Fruit fly (Drosophila melanogaster) whole organism, prepupa: ENCODE data around the gene Spag1.
A peak's percentile ranks its signal among the peaks of the same experiment; 100 is the strongest.

Source experiments
- Blimp-1 ChIP-seq: fragments of 200-800 bp; sonication (Bioruptor generic); optimal IDR thresholded peaks from 3 replicates; lab custom pipeline; 2017; ENCODE audit warnings: missing biosample characterization, missing genetic modification characterization, mild to moderate bottlenecking, moderate library complexity, missing genetic modification reagents
- CG10631 ChIP-seq: fragments of 200-800 bp; sonication (Bioruptor generic); optimal IDR thresholded peaks from 2 replicates; lab custom pipeline; 2016; ENCODE audit warnings: missing biosample characterization, missing genetic modification characterization
- CG11294 ChIP-seq: fragments of 200-800 bp; sonication (Bioruptor generic); IDR thresholded peaks from 2 replicates; pipeline ENCODE4 v1.3.6; 2022; ENCODE audit warnings: missing biosample characterization, missing genetic modification characterization
- CG11762 ChIP-seq: fragments of 200-800 bp; sonication (Bioruptor generic); optimal IDR thresholded peaks from 3 replicates; lab custom pipeline; 2016; ENCODE audit warnings: missing biosample characterization, missing genetic modification characterization; ENCODE audit not compliant: insufficient read depth
- CG15336 ChIP-seq: fragments of 200-800 bp; sonication (Bioruptor generic); IDR thresholded peaks from 2 replicates; pipeline ENCODE4 v1.3.6; 2022; ENCODE audit warnings: missing biosample characterization, missing genetic modification characterization
- CG16779 ChIP-seq: fragments of 200-800 bp; sonication (Bioruptor generic); optimal IDR thresholded peaks from 3 replicates; lab custom pipeline; 2017; ENCODE audit warnings: missing biosample characterization, mild to moderate bottlenecking, missing genetic modification characterization
- CG32006 ChIP-seq: fragments of 200-800 bp; sonication (Bioruptor generic); optimal IDR thresholded peaks from 3 replicates; lab custom pipeline; 2017; ENCODE audit warnings: missing biosample characterization, mild to moderate bottlenecking, missing genetic modification characterization
- CG34406 ChIP-seq: fragments of 200-800 bp; sonication (Bioruptor generic); optimal IDR thresholded peaks from 3 replicates; lab custom pipeline; 2016; ENCODE audit warnings: missing biosample characterization, missing genetic modification characterization
- CG6163 ChIP-seq: fragments of 200-800 bp; sonication (Bioruptor generic); IDR thresholded peaks from 3 replicates; pipeline ENCODE4 v1.3.6; 2022; ENCODE audit warnings: missing biosample characterization, missing genetic modification characterization
- CG6276 ChIP-seq: fragments of 200-800 bp; sonication (Bioruptor generic); optimal IDR thresholded peaks from 2 replicates; lab custom pipeline; 2017; ENCODE audit warnings: missing biosample characterization, mild to moderate bottlenecking, missing genetic modification characterization
- CG6808 ChIP-seq: fragments of 200-800 bp; sonication (Bioruptor generic); optimal IDR thresholded peaks from 3 replicates; lab custom pipeline; 2017; ENCODE audit warnings: missing biosample characterization, missing genetic modification characterization, mild to moderate bottlenecking, moderate library complexity, missing genetic modification reagents
- CG7368 ChIP-seq: fragments of 200-800 bp; sonication (Bioruptor generic); optimal IDR thresholded peaks from 3 replicates; lab custom pipeline; 2016; ENCODE audit warnings: missing biosample characterization, missing genetic modification characterization
- CG8119 ChIP-seq: fragments of 200-800 bp; sonication (Bioruptor generic); IDR thresholded peaks from 3 replicates; pipeline ENCODE4 v1.3.6; 2022; ENCODE audit warnings: missing biosample characterization, missing genetic modification characterization
- CG8632 ChIP-seq: fragments of 200-800 bp; sonication (Bioruptor generic); optimal IDR thresholded peaks from 3 replicates; lab custom pipeline; 2016; ENCODE audit warnings: missing biosample characterization, missing genetic modification characterization
- CG9139 ChIP-seq: fragments of 200-800 bp; sonication (Bioruptor generic); optimal IDR thresholded peaks from 3 replicates; lab custom pipeline; 2017; ENCODE audit warnings: missing biosample characterization, mild to moderate bottlenecking, missing genetic modification characterization
- Eip75B ChIP-seq: fragments of 200-800 bp; sonication (Bioruptor generic); optimal IDR thresholded peaks from 3 replicates; lab custom pipeline; 2016; ENCODE audit warnings: missing biosample characterization, missing genetic modification characterization
- Eip78C ChIP-seq: fragments of 200-800 bp; sonication (Bioruptor generic); peaks from one replicate; lab custom pipeline; 2016; ENCODE audit warnings: missing biosample characterization, missing genetic modification characterization
- Eip93F ChIP-seq: fragments of 200-800 bp; sonication (Bioruptor generic); optimal IDR thresholded peaks from 2 replicates; lab custom pipeline; 2016; ENCODE audit warnings: missing biosample characterization, mild to moderate bottlenecking, missing genetic modification characterization
- Ets21C ChIP-seq: fragments of 200-800 bp; sonication (Bioruptor generic); optimal IDR thresholded peaks from 3 replicates; lab custom pipeline; 2016; ENCODE audit warnings: missing biosample characterization, missing genetic modification characterization
- Ets96B ChIP-seq: fragments of 200-800 bp; optimal IDR thresholded peaks from 2 replicates; lab custom pipeline; 2019; ENCODE audit warnings: missing biosample characterization, mild to moderate bottlenecking, missing genetic modification characterization, moderate library complexity
- Gug ChIP-seq: fragments of 200-800 bp; sonication (Bioruptor generic); IDR thresholded peaks from 2 replicates; pipeline ENCODE4 v1.3.6; 2022; ENCODE audit warnings: missing biosample characterization, missing genetic modification characterization
- Hr38 ChIP-seq: sonication (Bioruptor generic); optimal IDR thresholded peaks from 2 replicates; lab custom pipeline; 2016; ENCODE audit warnings: missing biosample characterization, missing genetic modification characterization
- Lpt ChIP-seq: fragments of 200-800 bp; sonication (Bioruptor generic); optimal IDR thresholded peaks from 3 replicates; lab custom pipeline; 2016; ENCODE audit warnings: missing biosample characterization, missing genetic modification characterization
- Met ChIP-seq: fragments of 200-800 bp; sonication (Bioruptor generic); optimal IDR thresholded peaks from 3 replicates; lab custom pipeline; 2016; ENCODE audit warnings: missing biosample characterization, missing genetic modification characterization
- OdsH ChIP-seq: fragments of 200-800 bp; sonication (Bioruptor generic); optimal IDR thresholded peaks from 3 replicates; lab custom pipeline; 2016; ENCODE audit warnings: missing biosample characterization, missing genetic modification characterization
- Sox102F ChIP-seq: fragments of 200-800 bp; sonication (Bioruptor generic); optimal IDR thresholded peaks from 2 replicates; lab custom pipeline; 2016; ENCODE audit warnings: missing biosample characterization, mild to moderate bottlenecking, missing genetic modification characterization
- acj6 ChIP-seq: fragments of 200-800 bp; sonication (Bioruptor generic); optimal IDR thresholded peaks from 3 replicates; lab custom pipeline; 2016; ENCODE audit warnings: missing biosample characterization, missing genetic modification characterization
- cyc ChIP-seq: fragments of 200-800 bp; sonication (Bioruptor generic); optimal IDR thresholded peaks from 3 replicates; lab custom pipeline; 2016; ENCODE audit warnings: missing biosample characterization, missing genetic modification characterization
- dsx ChIP-seq: fragments of 200-800 bp; optimal IDR thresholded peaks from 3 replicates; lab custom pipeline; 2019; ENCODE audit warnings: missing biosample characterization, mild to moderate bottlenecking, missing genetic modification characterization, moderate library complexity; ENCODE audit not compliant: poor library complexity, severe bottlenecking
- eg ChIP-seq: fragments of 200-800 bp; sonication (Bioruptor generic); IDR thresholded peaks from 3 replicates; pipeline ENCODE4 v1.3.6; 2022; ENCODE audit warnings: missing biosample characterization, missing genetic modification characterization
- fd59A ChIP-seq: fragments of 200-800 bp; sonication (Bioruptor generic); optimal IDR thresholded peaks from 2 replicates; lab custom pipeline; 2017; ENCODE audit warnings: missing biosample characterization, mild to moderate bottlenecking, missing genetic modification characterization, missing genetic modification reagents
- net ChIP-seq: fragments of 200-800 bp; sonication (Bioruptor generic); optimal IDR thresholded peaks from 3 replicates; lab custom pipeline; 2016; ENCODE audit warnings: missing biosample characterization, missing genetic modification characterization
- pdm3 ChIP-seq: fragments of 200-800 bp; sonication (Bioruptor generic); optimal IDR thresholded peaks from 3 replicates; lab custom pipeline; 2016; ENCODE audit warnings: missing biosample characterization, missing genetic modification characterization
- salr ChIP-seq, 2 experiments: fragments of 200-800 bp; sonication (Bioruptor generic); optimal IDR thresholded peaks; 3 replicates each; lab custom pipeline; 2016 to 2018; ENCODE audit warnings: missing biosample characterization in 2 of 2, missing genetic modification characterization in 2 of 2, mild to moderate bottlenecking in 1 of 2
- spab ChIP-seq: fragments of 200-800 bp; sonication (Bioruptor generic); optimal IDR thresholded peaks from 2 replicates; lab custom pipeline; 2017; ENCODE audit warnings: missing biosample characterization, mild to moderate bottlenecking, missing genetic modification characterization, missing genetic modification reagents
- ss ChIP-seq, 2 experiments: fragments of 200-800 bp; sonication (Bioruptor generic); optimal IDR thresholded peaks; 2 replicates in 1 of 2; 3 replicates in 1 of 2; lab custom pipeline; 2017 to 2018; ENCODE audit warnings: mild to moderate bottlenecking in 2 of 2, missing biosample characterization in 2 of 2, missing genetic modification characterization in 2 of 2, moderate library complexity in 1 of 2

The Spag1 gene

dm6 chr3R:26989802-26990509 lies 42.3 kb downstream of the Spag1 start, which contains the start of gene CG31076 (continued):
- peak; percentile 15 to 57 for TF ChIP-seq ss (GFP tag; optimal IDR thresholded peaks at IDR 0.05; lab: Kevin White, UChicago)
- TF ChIP-seq Sox102F (GFP tag; lab: Kevin White, UChicago), result peak; percentile 68
- no peak for TF ChIP-seq fd59A (GFP tag; lab: Kevin White, UChicago)
- no peak for TF ChIP-seq CG11294 (GFP tag; lab: Robert Waterston, UW)
- peak; percentile 65 for TF ChIP-seq CG6276 (GFP tag; lab: Kevin White, UChicago)
- peak; percentile 26 for TF ChIP-seq Lpt (GFP tag; lab: Kevin White, UChicago)
- peak; percentile 72 for TF ChIP-seq Eip75B (GFP tag; lab: Kevin White, UChicago)
- TF ChIP-seq CG8632 (GFP tag; lab: Kevin White, UChicago), result peak; percentile 33
- peak; percentile 36 for TF ChIP-seq OdsH
- peak; percentile 65 for TF ChIP-seq CG7368 (GFP tag; lab: Kevin White, UChicago)
- no peak for TF ChIP-seq Hr38 (GFP tag; lab: Kevin White, UChicago)
- TF ChIP-seq CG9139 (GFP tag; lab: Kevin White, UChicago), result no peak
- TF ChIP-seq Gug (GFP tag; lab: Robert Waterston, UW), result no peak
- peak; percentile 81 for TF ChIP-seq Met (GFP tag; lab: Kevin White, UChicago)
- peak; percentile 34 for TF ChIP-seq Ets21C (GFP tag; lab: Kevin White, UChicago)
- peak; percentile 53 for TF ChIP-seq Blimp-1
- TF ChIP-seq CG6808 (GFP tag; lab: Kevin White, UChicago), result peak; percentile 44
- peak; percentile 93 for TF ChIP-seq Eip78C
- TF ChIP-seq CG11762 (GFP tag; lab: Kevin White, UChicago), result peak; percentile 46
- TF ChIP-seq CG15336, result 0 out of 2 replicates have a peak, but pooled peaks have one; percentile 24
- TF ChIP-seq spab (GFP tag; lab: Kevin White, UChicago), result peak; percentile 47
- peak; percentile 15 for TF ChIP-seq CG16779 (tag; lab: Kevin White, UChicago)
- TF ChIP-seq cyc (GFP tag; lab: Kevin White, UChicago), result peak; percentile 77
- peak; percentile 43 for TF ChIP-seq pdm3
- peak; percentile 24 for TF ChIP-seq acj6 (GFP tag; lab: Kevin White, UChicago)
- TF ChIP-seq net (GFP tag; lab: Kevin White, UChicago), result no peak
- TF ChIP-seq CG8119, result peak; percentile 34; the same call in 1 of the 3 replicates
- 0 out of 3 replicates have a peak, but pooled peaks have one; percentile 38 for TF ChIP-seq eg (GFP tag; lab: Robert Waterston, UW)
- TF ChIP-seq CG10631 (GFP tag; lab: Kevin White, UChicago), result peak; percentile 32
- no peak for TF ChIP-seq salr (GFP tag; optimal IDR thresholded peaks at IDR 0.05; lab: Kevin White, UChicago)
- TF ChIP-seq CG32006 (GFP tag; lab: Kevin White, UChicago), result peak; percentile 9
- peak; percentile 83 for TF ChIP-seq Eip93F (GFP tag; lab: Kevin White, UChicago)

DNA sequence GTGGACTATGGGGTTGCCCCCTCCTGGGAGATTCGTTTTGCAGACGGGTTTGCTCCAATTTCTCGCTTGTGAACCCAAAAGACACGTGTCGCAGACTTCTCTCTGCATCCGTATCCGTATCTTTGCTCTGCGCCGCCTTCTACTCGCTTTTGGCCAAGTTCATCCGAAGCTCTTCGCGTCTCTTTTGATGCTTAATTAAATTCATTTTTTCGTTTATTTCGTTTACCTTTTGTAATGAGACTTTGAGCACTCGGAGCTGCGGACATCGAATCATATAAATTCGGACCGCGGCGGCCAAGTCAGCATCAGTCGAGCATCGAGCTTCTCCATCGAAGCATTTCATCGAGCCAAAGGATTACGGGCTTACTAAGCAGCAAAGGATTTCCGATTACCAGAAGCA lies 46.9 kb downstream of the Spag1 start, which contains the start of gene TwdlC:
TwdlC (plus strand) TSS at position 301 of the 400 bp plus-strand sequence.
- no peak for TF ChIP-seq dsx (GFP tag; lab: Kevin White, UChicago)
- no peak for TF ChIP-seq Eip78C
- no peak for TF ChIP-seq CG34406 (GFP tag; lab: Kevin White, UChicago)
- no peak for TF ChIP-seq Ets96B (tag; lab: Kevin White, UChicago)
- TF ChIP-seq pdm3, result no peak
- TF ChIP-seq Blimp-1, result no peak
- no peak for TF ChIP-seq CG16779 (tag; lab: Kevin White, UChicago)
- no peak for TF ChIP-seq Hr38 (GFP tag; lab: Kevin White, UChicago)
- TF ChIP-seq CG15336, result no peak

DNA sequence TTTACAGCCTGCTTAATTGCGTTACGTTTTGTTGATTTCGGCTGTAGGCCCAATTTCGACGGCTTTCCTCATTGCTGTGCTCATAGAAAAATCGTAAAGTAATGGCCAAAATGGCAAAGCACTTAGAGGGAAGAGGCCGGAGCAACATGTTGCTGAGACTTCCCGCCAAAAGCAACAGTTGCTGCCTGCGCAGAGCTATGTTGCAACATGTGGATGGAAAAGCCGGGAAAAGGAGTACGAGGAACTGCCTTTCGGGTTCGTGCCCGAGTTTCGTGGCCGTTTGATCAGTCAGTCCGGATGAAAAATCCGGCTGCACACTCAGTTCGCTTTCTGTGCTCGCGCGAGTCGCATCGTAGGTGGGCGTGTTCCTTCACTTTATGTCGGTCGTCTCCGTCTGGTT lies 49.0 kb downstream of the Spag1 start, which contains the start of gene RYa-R:
RYa-R (plus strand) TSS at position 339 of the 400 bp plus-strand sequence.
- TF ChIP-seq Ets96B (tag; lab: Kevin White, UChicago) (no peak), CG10631 (GFP tag; lab: Kevin White, UChicago) (no peak), CG7368 (GFP tag; lab: Kevin White, UChicago) (no peak), net (GFP tag; lab: Kevin White, UChicago) (no peak), CG6163 (no peak)
- TF ChIP-seq, all 60 proteins: peak for 0
